Worm (Caenorhabditis elegans) whole organism, L4/young adult: ENCODE results near the gene clc-24.

Experiments used
- W03F9.2 ChIP-seq: fragments of 150-350 bp; optimal IDR thresholded peaks from 2 replicates; lab custom pipeline; 2014; ENCODE audit warnings: missing biosample characterization, missing genetic modification characterization
- dao-5 ChIP-seq: sonication (generic microtip); optimal IDR thresholded peaks from 2 replicates; lab custom pipeline; 2016; ENCODE audit warnings: missing genotype, missing genetic modification characterization, moderate library complexity, missing compliant biosample characterization
- him-1 ChIP-seq: sonication (generic microtip); optimal IDR thresholded peaks from 2 replicates; lab custom pipeline; 2016; ENCODE audit warnings: missing genotype, missing genetic modification reagents, missing genetic modification characterization, missing compliant biosample characterization

DNA sequence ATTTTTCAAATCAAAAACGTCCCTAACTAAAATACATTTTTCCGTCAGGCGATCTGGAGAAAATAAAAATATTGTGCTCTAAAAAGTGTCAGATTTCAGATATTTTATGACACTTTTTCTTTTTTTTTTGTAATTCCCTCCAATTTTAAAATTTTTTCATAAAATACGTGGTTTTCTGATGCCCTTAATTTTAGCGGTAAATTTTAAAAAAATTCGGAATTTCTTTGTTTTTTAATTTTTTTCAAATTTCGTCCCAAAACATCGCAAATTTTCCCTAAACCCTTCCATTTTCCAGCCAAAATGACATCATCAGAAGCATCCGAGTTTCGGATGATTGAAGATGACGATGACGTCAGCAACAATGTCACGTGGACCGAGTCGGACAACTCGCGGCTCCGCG lies 18.3 kb upstream of the clc-24 start, which contains the start of gene trp-2:
- TF ChIP-seq him-1 (tag; lab: Kevin White, UChicago), result no peak
- TF ChIP-seq W03F9.2, result no peak
- TF ChIP-seq dao-5 (tag; lab: Kevin White, UChicago), result no peak
